Worm (Caenorhabditis elegans) whole organism, L4/young adult: Measurements from ENCODE around the gene spr-3.

ENCODE experiments used
- dao-5 ChIP-seq: sonication (generic microtip); optimal IDR thresholded peaks from 2 replicates; lab custom pipeline; 2016; ENCODE audit warnings: missing genotype, missing genetic modification characterization, moderate library complexity, missing compliant biosample characterization
- him-1 ChIP-seq: sonication (generic microtip); optimal IDR thresholded peaks from 2 replicates; lab custom pipeline; 2016; ENCODE audit warnings: missing genotype, missing genetic modification reagents, missing genetic modification characterization, missing compliant biosample characterization

- no peak for TF ChIP-seq dao-5 (tag; lab: Kevin White, UChicago)
- no peak for TF ChIP-seq him-1
Observed at ce11 chrX:4521837-4522816, 8.2 kb downstream of the spr-3 start, which contains the start of gene C07A12.7.
